Fruit fly (Drosophila melanogaster) whole organism, prepupa: ENCODE data around the gene CG11816.

Experiments used
- Blimp-1 ChIP-seq: fragments of 200-800 bp; sonication (Bioruptor generic); optimal IDR thresholded peaks from 3 replicates; lab custom pipeline; 2017; ENCODE audit warnings: missing biosample characterization, missing genetic modification characterization, mild to moderate bottlenecking, moderate library complexity, missing genetic modification reagents
- CG10631 ChIP-seq: fragments of 200-800 bp; sonication (Bioruptor generic); optimal IDR thresholded peaks from 2 replicates; lab custom pipeline; 2016; ENCODE audit warnings: missing biosample characterization, missing genetic modification characterization
- CG10669 ChIP-seq: fragments of 200-800 bp; sonication (Bioruptor generic); optimal IDR thresholded peaks from 3 replicates; lab custom pipeline; 2018; ENCODE audit warnings: missing biosample characterization, mild to moderate bottlenecking, missing genetic modification characterization, moderate library complexity
- CG11294 ChIP-seq: fragments of 200-800 bp; sonication (Bioruptor generic); IDR thresholded peaks from 2 replicates; pipeline ENCODE4 v1.3.6; 2022; ENCODE audit warnings: missing biosample characterization, missing genetic modification characterization
- CG11762 ChIP-seq: fragments of 200-800 bp; sonication (Bioruptor generic); optimal IDR thresholded peaks from 3 replicates; lab custom pipeline; 2016; ENCODE audit warnings: missing biosample characterization, missing genetic modification characterization; ENCODE audit not compliant: insufficient read depth
- CG11902 ChIP-seq: fragments of 200-800 bp; sonication (Bioruptor generic); optimal IDR thresholded peaks from 3 replicates; lab custom pipeline; 2016; ENCODE audit warnings: missing biosample characterization, missing genetic modification characterization
- CG1621 ChIP-seq: fragments of 200-800 bp; sonication (Bioruptor generic); optimal IDR thresholded peaks from 3 replicates; lab custom pipeline; 2018; ENCODE audit warnings: missing biosample characterization, mild to moderate bottlenecking, missing genetic modification characterization
- CG16779 ChIP-seq: fragments of 200-800 bp; sonication (Bioruptor generic); optimal IDR thresholded peaks from 3 replicates; lab custom pipeline; 2017; ENCODE audit warnings: missing biosample characterization, mild to moderate bottlenecking, missing genetic modification characterization
- CG3032 ChIP-seq: fragments of 200-800 bp; optimal IDR thresholded peaks from 2 replicates; lab custom pipeline; 2019; ENCODE audit warnings: missing biosample characterization, mild to moderate bottlenecking, missing genetic modification characterization, moderate library complexity
- CG31627 ChIP-seq: fragments of 200-800 bp; sonication (Bioruptor generic); optimal IDR thresholded peaks from 3 replicates; lab custom pipeline; 2016; ENCODE audit warnings: missing biosample characterization, missing genetic modification characterization
- CG32006 ChIP-seq: fragments of 200-800 bp; sonication (Bioruptor generic); optimal IDR thresholded peaks from 3 replicates; lab custom pipeline; 2017; ENCODE audit warnings: missing biosample characterization, mild to moderate bottlenecking, missing genetic modification characterization
- CG34406 ChIP-seq: fragments of 200-800 bp; sonication (Bioruptor generic); optimal IDR thresholded peaks from 3 replicates; lab custom pipeline; 2016; ENCODE audit warnings: missing biosample characterization, missing genetic modification characterization
- CG3919 ChIP-seq: fragments of 200-800 bp; sonication (Bioruptor generic); optimal IDR thresholded peaks from 3 replicates; lab custom pipeline; 2016; ENCODE audit warnings: missing biosample characterization, missing genetic modification characterization
- CG4318 ChIP-seq: fragments of 200-800 bp; sonication (Bioruptor generic); optimal IDR thresholded peaks from 3 replicates; lab custom pipeline; 2017; ENCODE audit warnings: missing biosample characterization, mild to moderate bottlenecking, missing genetic modification characterization
- CG6163 ChIP-seq: fragments of 200-800 bp; sonication (Bioruptor generic); IDR thresholded peaks from 3 replicates; pipeline ENCODE4 v1.3.6; 2022; ENCODE audit warnings: missing biosample characterization, missing genetic modification characterization
- CG6792 ChIP-seq: fragments of 200-800 bp; sonication (Bioruptor generic); optimal IDR thresholded peaks from 3 replicates; lab custom pipeline; 2016; ENCODE audit warnings: missing biosample characterization, missing genetic modification characterization
- CG6808 ChIP-seq: fragments of 200-800 bp; sonication (Bioruptor generic); optimal IDR thresholded peaks from 3 replicates; lab custom pipeline; 2017; ENCODE audit warnings: missing biosample characterization, missing genetic modification characterization, mild to moderate bottlenecking, moderate library complexity, missing genetic modification reagents
- CG7368 ChIP-seq: fragments of 200-800 bp; sonication (Bioruptor generic); optimal IDR thresholded peaks from 3 replicates; lab custom pipeline; 2016; ENCODE audit warnings: missing biosample characterization, missing genetic modification characterization
- CG8119 ChIP-seq: fragments of 200-800 bp; sonication (Bioruptor generic); IDR thresholded peaks from 3 replicates; pipeline ENCODE4 v1.3.6; 2022; ENCODE audit warnings: missing biosample characterization, missing genetic modification characterization
- CG8319 ChIP-seq: fragments of 200-800 bp; sonication (Bioruptor generic); optimal IDR thresholded peaks from 3 replicates; lab custom pipeline; 2016; ENCODE audit warnings: missing biosample characterization, missing genetic modification characterization
- CG8632 ChIP-seq: fragments of 200-800 bp; sonication (Bioruptor generic); optimal IDR thresholded peaks from 3 replicates; lab custom pipeline; 2016; ENCODE audit warnings: missing biosample characterization, missing genetic modification characterization
- CG9139 ChIP-seq: fragments of 200-800 bp; sonication (Bioruptor generic); optimal IDR thresholded peaks from 3 replicates; lab custom pipeline; 2017; ENCODE audit warnings: missing biosample characterization, mild to moderate bottlenecking, missing genetic modification characterization
- Eip78C ChIP-seq: fragments of 200-800 bp; sonication (Bioruptor generic); peaks from one replicate; lab custom pipeline; 2016; ENCODE audit warnings: missing biosample characterization, missing genetic modification characterization
- Eip93F ChIP-seq: fragments of 200-800 bp; sonication (Bioruptor generic); optimal IDR thresholded peaks from 2 replicates; lab custom pipeline; 2016; ENCODE audit warnings: missing biosample characterization, mild to moderate bottlenecking, missing genetic modification characterization
- Ets21C ChIP-seq: fragments of 200-800 bp; sonication (Bioruptor generic); optimal IDR thresholded peaks from 3 replicates; lab custom pipeline; 2016; ENCODE audit warnings: missing biosample characterization, missing genetic modification characterization
- Ets96B ChIP-seq: fragments of 200-800 bp; optimal IDR thresholded peaks from 2 replicates; lab custom pipeline; 2019; ENCODE audit warnings: missing biosample characterization, mild to moderate bottlenecking, missing genetic modification characterization, moderate library complexity
- Gug ChIP-seq: fragments of 200-800 bp; sonication (Bioruptor generic); IDR thresholded peaks from 2 replicates; pipeline ENCODE4 v1.3.6; 2022; ENCODE audit warnings: missing biosample characterization, missing genetic modification characterization
- Met ChIP-seq: fragments of 200-800 bp; sonication (Bioruptor generic); optimal IDR thresholded peaks from 3 replicates; lab custom pipeline; 2016; ENCODE audit warnings: missing biosample characterization, missing genetic modification characterization
- Smox ChIP-seq: fragments of 200-800 bp; sonication (Bioruptor generic); optimal IDR thresholded peaks from 3 replicates; lab custom pipeline; 2016; ENCODE audit warnings: missing biosample characterization, missing genetic modification characterization
- Sox102F ChIP-seq: fragments of 200-800 bp; sonication (Bioruptor generic); optimal IDR thresholded peaks from 2 replicates; lab custom pipeline; 2016; ENCODE audit warnings: missing biosample characterization, mild to moderate bottlenecking, missing genetic modification characterization
- acj6 ChIP-seq: fragments of 200-800 bp; sonication (Bioruptor generic); optimal IDR thresholded peaks from 3 replicates; lab custom pipeline; 2016; ENCODE audit warnings: missing biosample characterization, missing genetic modification characterization
- cyc ChIP-seq: fragments of 200-800 bp; sonication (Bioruptor generic); optimal IDR thresholded peaks from 3 replicates; lab custom pipeline; 2016; ENCODE audit warnings: missing biosample characterization, missing genetic modification characterization
- dsx ChIP-seq: fragments of 200-800 bp; optimal IDR thresholded peaks from 3 replicates; lab custom pipeline; 2019; ENCODE audit warnings: missing biosample characterization, mild to moderate bottlenecking, missing genetic modification characterization, moderate library complexity; ENCODE audit not compliant: poor library complexity, severe bottlenecking
- eg ChIP-seq: fragments of 200-800 bp; sonication (Bioruptor generic); IDR thresholded peaks from 3 replicates; pipeline ENCODE4 v1.3.6; 2022; ENCODE audit warnings: missing biosample characterization, missing genetic modification characterization
- fd59A ChIP-seq: fragments of 200-800 bp; sonication (Bioruptor generic); optimal IDR thresholded peaks from 2 replicates; lab custom pipeline; 2017; ENCODE audit warnings: missing biosample characterization, mild to moderate bottlenecking, missing genetic modification characterization, missing genetic modification reagents
- fd85E ChIP-seq: fragments of 200-800 bp; sonication (Bioruptor generic); optimal IDR thresholded peaks from 3 replicates; lab custom pipeline; 2016; ENCODE audit warnings: missing biosample characterization, missing genetic modification characterization
- fkh ChIP-seq: fragments of 200-800 bp; sonication (Bioruptor generic); optimal IDR thresholded peaks from 3 replicates; lab custom pipeline; 2017; ENCODE audit warnings: missing biosample characterization, mild to moderate bottlenecking, missing genetic modification characterization, moderate library complexity
- lz ChIP-seq: fragments of 200-800 bp; sonication (Bioruptor generic); optimal IDR thresholded peaks from 3 replicates; lab custom pipeline; 2016; ENCODE audit warnings: missing biosample characterization, missing genetic modification characterization
- net ChIP-seq: fragments of 200-800 bp; sonication (Bioruptor generic); optimal IDR thresholded peaks from 3 replicates; lab custom pipeline; 2016; ENCODE audit warnings: missing biosample characterization, missing genetic modification characterization
- pdm3 ChIP-seq: fragments of 200-800 bp; sonication (Bioruptor generic); optimal IDR thresholded peaks from 3 replicates; lab custom pipeline; 2016; ENCODE audit warnings: missing biosample characterization, missing genetic modification characterization
- salr ChIP-seq, 2 experiments: fragments of 200-800 bp; sonication (Bioruptor generic); optimal IDR thresholded peaks; 3 replicates each; lab custom pipeline; 2016 to 2018; ENCODE audit warnings: missing biosample characterization in 2 of 2, missing genetic modification characterization in 2 of 2, mild to moderate bottlenecking in 1 of 2
- spab ChIP-seq: fragments of 200-800 bp; sonication (Bioruptor generic); optimal IDR thresholded peaks from 2 replicates; lab custom pipeline; 2017; ENCODE audit warnings: missing biosample characterization, mild to moderate bottlenecking, missing genetic modification characterization, missing genetic modification reagents
- ss ChIP-seq, 2 experiments: fragments of 200-800 bp; sonication (Bioruptor generic); optimal IDR thresholded peaks; 2 replicates in 1 of 2; 3 replicates in 1 of 2; lab custom pipeline; 2017 to 2018; ENCODE audit warnings: mild to moderate bottlenecking in 2 of 2, missing biosample characterization in 2 of 2, missing genetic modification characterization in 2 of 2, moderate library complexity in 1 of 2
- svp ChIP-seq: fragments of 200-800 bp; sonication (Bioruptor generic); peaks from one replicate; lab custom pipeline; 2016; ENCODE audit warnings: missing biosample characterization, missing genetic modification characterization
- topi ChIP-seq: fragments of 200-800 bp; sonication (Bioruptor generic); optimal IDR thresholded peaks from 3 replicates; lab custom pipeline; 2016; ENCODE audit warnings: missing biosample characterization, missing genetic modification characterization
- vri ChIP-seq: fragments of 200-800 bp; sonication (Bioruptor generic); optimal IDR thresholded peaks from 3 replicates; lab custom pipeline; 2016; ENCODE audit warnings: missing biosample characterization, mild to moderate bottlenecking, missing genetic modification characterization

CG11816 gene

DNA sequence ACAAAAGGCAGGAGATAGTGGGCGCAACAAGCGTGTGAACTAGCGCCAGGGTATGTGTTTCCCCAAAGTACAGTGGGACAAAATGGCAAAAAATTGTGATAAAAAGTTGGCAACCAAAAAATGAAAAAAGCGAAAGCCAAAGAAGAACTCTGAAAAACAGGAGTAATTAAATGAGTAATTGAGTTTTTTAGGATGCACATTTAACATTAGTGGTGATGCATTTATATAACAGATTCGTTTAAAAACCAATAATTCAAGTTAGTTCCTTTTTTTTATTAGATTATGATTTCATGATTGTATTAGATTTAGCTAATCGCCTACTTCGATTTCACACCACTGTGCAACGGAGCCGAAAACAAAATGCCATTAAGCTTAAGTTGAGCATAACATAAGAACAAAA is 16.8 kb upstream of the CG11816 start (continued):
- TF ChIP-seq CG4318 (GFP tag; lab: Kevin White, UChicago) (peak; percentile 61), CG16779 (tag; lab: Kevin White, UChicago) (no peak), CG11762 (GFP tag; lab: Kevin White, UChicago) (no peak), CG8632 (GFP tag; lab: Kevin White, UChicago) (peak; percentile 9), Eip78C (GFP tag; lab: Kevin White, UChicago) (peak; percentile 93), Ets21C (GFP tag; lab: Kevin White, UChicago) (peak; percentile 32), lz (GFP tag; lab: Kevin White, UChicago) (peak; percentile 42), Eip93F (GFP tag; lab: Kevin White, UChicago) (no peak), ss (GFP tag; optimal IDR thresholded peaks at IDR 0.05; lab: Kevin White, UChicago) (no peak), Gug (GFP tag; lab: Robert Waterston, UW) (peak; percentile 47), vri (GFP tag; lab: Kevin White, UChicago) (no peak), CG10631 (peak; percentile 22), Sox102F (GFP tag; lab: Kevin White, UChicago) (peak; percentile 20), CG9139 (no peak), spab (GFP tag; lab: Kevin White, UChicago) (peak; percentile 17), fd59A (GFP tag; lab: Kevin White, UChicago) (peak; percentile 1), CG31627 (GFP tag; lab: Kevin White, UChicago) (peak; percentile 54), salr (GFP tag; optimal IDR thresholded peaks at IDR 0.05; lab: Kevin White, UChicago) (peak in 1 of 2 experiments; percentile 46), Blimp-1 (GFP tag; lab: Kevin White, UChicago) (no peak), fd85E (GFP tag; lab: Kevin White, UChicago) (no peak), CG32006 (GFP tag; lab: Kevin White, UChicago) (peak; percentile 76), Ets96B (tag; lab: Kevin White, UChicago) (peak; percentile 29), Met (GFP tag; lab: Kevin White, UChicago) (peak; percentile 60), CG10669 (GFP tag; lab: Kevin White, UChicago) (peak; percentile 26), cyc (GFP tag; lab: Kevin White, UChicago) (peak; percentile 43), CG6792 (GFP tag; lab: Kevin White, UChicago) (no peak), topi (peak; percentile 57), CG3032 (tag; lab: Kevin White, UChicago) (peak; percentile 14), CG7368 (peak; percentile 19), pdm3 (GFP tag; lab: Kevin White, UChicago) (peak; percentile 59), CG6163 (GFP tag; lab: Robert Waterston, UW) (no peak; the same call in 2 of the 3 replicates), CG11294 (no peak), CG11902 (peak; percentile 12), CG8319 (no peak), CG3919 (GFP tag; lab: Kevin White, UChicago) (peak; percentile 40)

DNA sequence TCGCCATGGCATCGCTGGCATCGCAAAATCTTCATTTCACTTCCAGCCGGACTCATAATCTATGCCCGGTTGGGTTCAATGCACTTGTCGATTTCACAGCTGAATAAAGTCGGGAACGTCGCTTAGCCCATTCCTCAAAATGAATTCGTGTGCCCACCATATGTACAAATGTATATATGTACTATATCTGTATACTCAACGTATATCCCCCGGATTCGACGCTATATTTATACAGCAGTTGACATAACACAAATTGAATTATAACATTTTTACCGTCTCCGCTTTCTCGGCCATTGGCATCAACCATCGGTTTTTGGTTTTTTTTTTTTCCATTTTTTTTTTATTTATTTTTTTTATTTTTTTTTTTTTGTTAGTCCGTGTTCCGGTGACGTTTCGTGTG is 14.7 kb upstream of the CG11816 start:
- peak; percentile 20 for TF ChIP-seq Smox
- TF ChIP-seq CG8632 (GFP tag; lab: Kevin White, UChicago) = no peak
- TF ChIP-seq eg = no peak
- TF ChIP-seq CG6808 (GFP tag; lab: Kevin White, UChicago) = no peak
- peak; percentile 77 for TF ChIP-seq fkh (GFP tag; lab: Kevin White, UChicago)
- TF ChIP-seq CG8119 = no peak
- no peak for TF ChIP-seq CG4318 (GFP tag; lab: Kevin White, UChicago)
- no peak for TF ChIP-seq ss (GFP tag; optimal IDR thresholded peaks at IDR 0.05; lab: Kevin White, UChicago)
- no peak for TF ChIP-seq dsx (GFP tag; lab: Kevin White, UChicago)
- TF ChIP-seq fd85E (GFP tag; lab: Kevin White, UChicago) = no peak
- TF ChIP-seq CG10631 = no peak
- peak; percentile 26 for TF ChIP-seq CG34406
- no peak for TF ChIP-seq CG11902
- no peak for TF ChIP-seq cyc (GFP tag; lab: Kevin White, UChicago)
- peak; percentile 12 for TF ChIP-seq Sox102F (GFP tag; lab: Kevin White, UChicago)
- no peak for TF ChIP-seq Ets96B (tag; lab: Kevin White, UChicago)
- TF ChIP-seq acj6 (GFP tag; lab: Kevin White, UChicago) = no peak
- peak; percentile 72 for TF ChIP-seq svp (GFP tag; lab: Kevin White, UChicago)
- TF ChIP-seq topi = peak; percentile 15
- no peak for TF ChIP-seq CG32006 (GFP tag; lab: Kevin White, UChicago)
- TF ChIP-seq pdm3 (GFP tag; lab: Kevin White, UChicago) = no peak
- no peak for TF ChIP-seq Ets21C (GFP tag; lab: Kevin White, UChicago)
- no peak for TF ChIP-seq CG1621 (tag; lab: Kevin White, UChicago)
- TF ChIP-seq CG10669 (GFP tag; lab: Kevin White, UChicago) = no peak
- no peak for TF ChIP-seq CG16779 (tag; lab: Kevin White, UChicago)
- no peak for TF ChIP-seq net (GFP tag; lab: Kevin White, UChicago)
- no peak for TF ChIP-seq CG7368
- TF ChIP-seq Met (GFP tag; lab: Kevin White, UChicago) = peak; percentile 7
- no peak for TF ChIP-seq CG11762 (GFP tag; lab: Kevin White, UChicago)
- 0 out of 3 replicates have a peak, but pooled peaks have one; percentile 30 for TF ChIP-seq CG6163 (GFP tag; lab: Robert Waterston, UW)
- TF ChIP-seq Eip93F (GFP tag; lab: Kevin White, UChicago) = no peak
- peak; percentile 46 for TF ChIP-seq Eip78C (GFP tag; lab: Kevin White, UChicago)
